Worm (Caenorhabditis elegans) whole organism, young adult: ENCODE data around the gene fbxc-23.

ENCODE experiments used
- C06A6.2 ChIP-seq: fragments of 200-800 bp; sonication (Bioruptor generic); conservative IDR thresholded peaks from 2 replicates; pipeline ENCODE4 v1.3.6; 2022; ENCODE audit warnings: missing genetic modification characterization, missing compliant biosample characterization
- F10E7.11 ChIP-seq: sonication (generic microtip); optimal IDR thresholded peaks from 2 replicates; lab custom pipeline; 2017; ENCODE audit warnings: mild to moderate bottlenecking, missing genetic modification characterization, moderate library complexity, missing compliant biosample characterization
- F22D6.2 ChIP-seq: sonication (generic microtip); optimal IDR thresholded peaks from 2 replicates; lab custom pipeline; 2016; ENCODE audit warnings: mild to moderate bottlenecking, missing genetic modification characterization, missing compliant biosample characterization
- F49E8.2 ChIP-seq: sonication (generic microtip); optimal IDR thresholded peaks from 3 replicates; lab custom pipeline; 2017; ENCODE audit warnings: missing genetic modification characterization, mild to moderate bottlenecking, missing compliant biosample characterization, antibody characterized with exemption, moderate library complexity; ENCODE audit not compliant: insufficient read depth
- F52B5.7 ChIP-seq: sonication (generic microtip); optimal IDR thresholded peaks from 2 replicates; lab custom pipeline; 2016; ENCODE audit warnings: mild to moderate bottlenecking, missing genetic modification characterization, missing compliant biosample characterization
- F57A8.1 ChIP-seq: fragments of 200-800 bp; sonication (Bioruptor generic); optimal IDR thresholded peaks from 2 replicates; lab custom pipeline; 2018; ENCODE audit warnings: mild to moderate bottlenecking, missing genetic modification characterization, moderate library complexity, missing compliant biosample characterization
- F57C9.4 ChIP-seq: sonication (generic microtip); optimal IDR thresholded peaks from 2 replicates; lab custom pipeline; 2017; ENCODE audit warnings: mild to moderate bottlenecking, missing genetic modification characterization, missing compliant biosample characterization
- K11D2.4 ChIP-seq: fragments of 200-800 bp; sonication (Bioruptor generic); IDR thresholded peaks from 2 replicates; pipeline ENCODE4 v1.3.6; 2022; ENCODE audit warnings: missing genetic modification reagents, missing genetic modification characterization, missing compliant biosample characterization
- T07F8.4 ChIP-seq: sonication (generic microtip); optimal IDR thresholded peaks from 2 replicates; lab custom pipeline; 2016; ENCODE audit warnings: mild to moderate bottlenecking, missing genetic modification characterization, moderate library complexity, missing compliant biosample characterization
- Y53F4B.3 ChIP-seq: fragments of 200-800 bp; sonication (Bioruptor generic); IDR thresholded peaks from 2 replicates; pipeline ENCODE4 v1.3.6; 2022; ENCODE audit warnings: missing genetic modification reagents, missing genetic modification characterization, missing compliant biosample characterization
- Y53G8AR.9 ChIP-seq: fragments of 200-800 bp; sonication (Bioruptor generic); conservative IDR thresholded peaks from 2 replicates; pipeline ENCODE4 v1.3.6; 2022; ENCODE audit warnings: missing genetic modification reagents, missing genetic modification characterization, missing compliant biosample characterization
- ZK185.1 ChIP-seq: sonication (generic microtip); optimal IDR thresholded peaks from 2 replicates; lab custom pipeline; 2016; ENCODE audit warnings: mild to moderate bottlenecking, missing genetic modification characterization, missing compliant biosample characterization; ENCODE audit not compliant: poor library complexity, severe bottlenecking
- ama-1 ChIP-seq, 3 experiments: fragments of 150-350 bp in 1 of 3; sonication (generic microtip) in 2 of 3; optimal IDR thresholded peaks; 2 replicates each; lab custom pipeline; 2014 to 2018; ENCODE audit warnings: missing biosample characterization in 2 of 3, missing genetic modification characterization in 2 of 3, missing genetic modification reagents in 2 of 3
- aptf-2 ChIP-seq: fragments of 200-800 bp; sonication (Bioruptor generic); conservative IDR thresholded peaks from 2 replicates; pipeline ENCODE4 v1.3.6; 2022; ENCODE audit warnings: missing genetic modification reagents, missing genetic modification characterization, missing compliant biosample characterization
- cebp-1 ChIP-seq, 2 experiments: fragments of 200-800 bp in 1 of 2; sonication (Bioruptor generic) in 1 of 2; sonication (generic microtip) in 1 of 2; IDR thresholded peaks in 1 of 2; optimal IDR thresholded peaks in 1 of 2; 2 replicates each; pipeline versions ENCODE4 v1.3.6 to Lab custom; 2017 to 2022; ENCODE audit warnings: missing compliant biosample characterization in 2 of 2, missing genetic modification characterization in 2 of 2, mild to moderate bottlenecking in 1 of 2, missing genetic modification reagents in 1 of 2, moderate library complexity in 1 of 2
- ceh-100 ChIP-seq: fragments of 200-800 bp; sonication (Bioruptor generic); IDR thresholded peaks from 2 replicates; pipeline ENCODE4 v1.3.6; 2022; ENCODE audit warnings: missing genetic modification reagents, missing genetic modification characterization, missing compliant biosample characterization
- ceh-27 ChIP-seq: fragments of 200-800 bp; sonication (Bioruptor generic); optimal IDR thresholded peaks from 2 replicates; lab custom pipeline; 2018; ENCODE audit warnings: mild to moderate bottlenecking, missing genetic modification characterization, moderate library complexity, missing compliant biosample characterization
- ceh-40 ChIP-seq: fragments of 200-800 bp; sonication (Bioruptor generic); IDR thresholded peaks from 2 replicates; pipeline ENCODE4 v1.3.6; 2022; ENCODE audit warnings: missing genetic modification characterization, missing compliant biosample characterization
- dox-1 ChIP-seq: fragments of 200-800 bp; sonication (Bioruptor generic); IDR thresholded peaks from 2 replicates; pipeline ENCODE4 v1.3.6; 2022; ENCODE audit warnings: missing genetic modification reagents, missing genetic modification characterization, missing compliant biosample characterization
- egl-44 ChIP-seq: fragments of 200-800 bp; sonication (Bioruptor generic); IDR thresholded peaks from 2 replicates; pipeline ENCODE4 v1.3.6; 2022; ENCODE audit warnings: missing genetic modification reagents, missing genetic modification characterization, missing compliant biosample characterization
- ekl-4 ChIP-seq: fragments of 200-800 bp; sonication (Bioruptor generic); IDR thresholded peaks from 2 replicates; pipeline ENCODE4 v1.3.6; 2022; ENCODE audit warnings: missing genetic modification reagents, missing genetic modification characterization, missing compliant biosample characterization
- hlh-12 ChIP-seq: sonication (generic microtip); optimal IDR thresholded peaks from 2 replicates; lab custom pipeline; 2016; ENCODE audit warnings: missing genetic modification characterization, missing compliant biosample characterization
- hmg-1.2 ChIP-seq: fragments of 200-800 bp; sonication (Bioruptor generic); IDR thresholded peaks from 2 replicates; pipeline ENCODE4 v1.3.6; 2022; ENCODE audit warnings: missing genetic modification reagents, missing genetic modification characterization, missing compliant biosample characterization
- lin-40 ChIP-seq: sonication (generic microtip); optimal IDR thresholded peaks from 2 replicates; lab custom pipeline; 2016; ENCODE audit warnings: missing genetic modification characterization, mild to moderate bottlenecking, missing compliant biosample characterization, missing genotype, missing genetic modification reagents
- lin-54 ChIP-seq: fragments of 200-800 bp; sonication (Bioruptor generic); optimal IDR thresholded peaks from 2 replicates; lab custom pipeline; 2018; ENCODE audit warnings: mild to moderate bottlenecking, missing genetic modification characterization, missing compliant biosample characterization
- madf-3 ChIP-seq: fragments of 200-800 bp; sonication (Bioruptor generic); IDR thresholded peaks from 2 replicates; pipeline ENCODE4 v1.3.6; 2022; ENCODE audit warnings: missing genetic modification reagents, missing genetic modification characterization, missing compliant biosample characterization
- mel-28 ChIP-seq: sonication (generic microtip); optimal IDR thresholded peaks from 2 replicates; lab custom pipeline; 2016; ENCODE audit warnings: borderline replicate concordance, mild to moderate bottlenecking, missing genetic modification characterization, missing compliant biosample characterization
- mxl-1 ChIP-seq: sonication (generic microtip); optimal IDR thresholded peaks from 2 replicates; lab custom pipeline; 2016; ENCODE audit warnings: missing genetic modification characterization, missing compliant biosample characterization
- nhr-120 ChIP-seq: fragments of 200-800 bp; sonication (Bioruptor generic); IDR thresholded peaks from 2 replicates; pipeline ENCODE4 v1.3.6; 2022; ENCODE audit warnings: missing genetic modification characterization, missing compliant biosample characterization
- nhr-27 ChIP-seq: fragments of 200-800 bp; sonication (Bioruptor generic); optimal IDR thresholded peaks from 2 replicates; lab custom pipeline; 2018; ENCODE audit warnings: mild to moderate bottlenecking, missing genetic modification characterization, moderate library complexity, missing compliant biosample characterization
- nhr-80 ChIP-seq: sonication (generic microtip); optimal IDR thresholded peaks from 2 replicates; lab custom pipeline; 2016; ENCODE audit warnings: missing genetic modification characterization, missing compliant biosample characterization
- pha-4 ChIP-seq: fragments of 150-350 bp; sonication (generic microtip); optimal IDR thresholded peaks from 2 replicates; lab custom pipeline; 2014; ENCODE audit warnings: missing biosample characterization, missing genetic modification reagents, missing genetic modification characterization
- rcor-1 ChIP-seq: fragments of 200-800 bp; sonication (Bioruptor generic); IDR thresholded peaks from 2 replicates; pipeline ENCODE4 v1.3.6; 2022; ENCODE audit warnings: missing genetic modification reagents, missing genetic modification characterization, missing compliant biosample characterization
- rpc-1 ChIP-seq, 2 experiments: fragments of 150-350 bp in 1 of 2; sonication (generic microtip) in 1 of 2; optimal IDR thresholded peaks; 2 replicates each; lab custom pipeline; 2014 to 2018; ENCODE audit warnings: missing biosample characterization in 1 of 2, missing genetic modification characterization in 1 of 2, missing genetic modification reagents in 1 of 2, missing genotype in 1 of 2
- sea-2 ChIP-seq: fragments of 200-800 bp; sonication (Bioruptor generic); IDR thresholded peaks from 2 replicates; pipeline ENCODE4 v1.3.6; 2022; ENCODE audit warnings: missing genetic modification characterization, missing compliant biosample characterization
- snpc-1.1 ChIP-seq: sonication (generic microtip); optimal IDR thresholded peaks from 2 replicates; lab custom pipeline; 2017; ENCODE audit warnings: missing genetic modification characterization, mild to moderate bottlenecking, missing compliant biosample characterization, antibody characterized with exemption, moderate library complexity, missing genotype, missing genetic modification reagents; ENCODE audit not compliant: insufficient read depth
- snpc-1.3 ChIP-seq: sonication (generic microtip); optimal IDR thresholded peaks from 2 replicates; lab custom pipeline; 2017; ENCODE audit warnings: missing genetic modification characterization, mild to moderate bottlenecking, missing compliant biosample characterization, antibody characterized with exemption, moderate library complexity, missing genotype, missing genetic modification reagents; ENCODE audit not compliant: insufficient read depth
- tbp1 ChIP-seq: fragments of 200-800 bp; sonication (Bioruptor generic); optimal IDR thresholded peaks from 2 replicates; lab custom pipeline; 2018; ENCODE audit warnings: mild to moderate bottlenecking, missing genetic modification characterization, missing compliant biosample characterization
- unc-130 ChIP-seq: sonication (generic microtip); optimal IDR thresholded peaks from 2 replicates; lab custom pipeline; 2016; ENCODE audit warnings: missing genetic modification reagents, missing genetic modification characterization, missing compliant biosample characterization
- ztf-22 ChIP-seq: fragments of 200-800 bp; sonication (Bioruptor generic); optimal IDR thresholded peaks from 2 replicates; lab custom pipeline; 2018; ENCODE audit warnings: mild to moderate bottlenecking, missing genetic modification characterization, moderate library complexity, missing compliant biosample characterization
- ztf-28 ChIP-seq: fragments of 200-800 bp; sonication (Bioruptor generic); IDR thresholded peaks from 2 replicates; pipeline ENCODE4 v1.3.6; 2022; ENCODE audit warnings: missing genetic modification reagents, missing genetic modification characterization, missing compliant biosample characterization
- ztf-6 ChIP-seq: fragments of 200-800 bp; sonication (Bioruptor generic); IDR thresholded peaks from 2 replicates; pipeline ENCODE4 v1.3.6; 2022; ENCODE audit warnings: missing genetic modification reagents, missing genetic modification characterization, missing compliant biosample characterization

fbxc-23 gene

DNA sequence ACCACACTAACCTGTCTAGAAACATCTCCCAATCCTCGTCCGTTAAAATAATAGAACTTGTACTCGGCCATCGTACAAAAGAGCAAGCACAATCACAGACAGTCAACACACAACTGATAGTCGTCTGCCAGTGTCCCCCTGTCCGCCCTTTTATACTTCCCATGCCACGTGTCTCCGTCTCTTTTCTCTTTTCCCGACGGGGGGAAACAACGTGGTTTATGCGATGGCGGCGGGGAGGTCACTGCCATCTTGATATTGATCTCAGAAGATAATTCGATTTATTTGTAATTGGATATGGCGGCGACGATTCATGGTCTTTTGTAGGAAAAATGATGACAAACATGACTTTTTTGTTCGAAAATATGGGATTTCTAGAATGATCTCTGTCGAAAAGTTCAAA is 13.3 kb upstream of the fbxc-23 start, which contains the start of gene gst-20 (continued):
- TF ChIP-seq ztf-22 (GFP tag; lab: Kevin White, UChicago) (no peak), aptf-2 (no peak), ceh-27 (GFP tag; lab: Kevin White, UChicago) (no peak), ztf-28 (GFP tag; lab: Robert Waterston, UW) (no peak), lin-54 (GFP tag; lab: Kevin White, UChicago) (no peak), pha-4 (tag; lab: Kevin White, UChicago) (no peak), ztf-6 (GFP tag; lab: Robert Waterston, UW) (no peak), lin-40 (peak; percentile 20), ZK185.1 (no peak), F49E8.2 (no peak), egl-44 (GFP tag; lab: Robert Waterston, UW) (no peak), unc-130 (GFP tag; lab: Kevin White, UChicago) (no peak), F57A8.1 (no peak), Y53F4B.3 (GFP tag; lab: Robert Waterston, UW) (no peak), hmg-1.2 (GFP tag; lab: Robert Waterston, UW) (no peak), sea-2 (GFP tag; lab: Robert Waterston, UW) (no peak), snpc-1.1 (tag; lab: Kevin White, UChicago) (no peak), F52B5.7 (tag; lab: Kevin White, UChicago) (no peak), rpc-1 (optimal IDR thresholded peaks at IDR 0.05; lab: Kevin White, UChicago) (no peak), rpc-1 (tag; optimal IDR thresholded peaks at IDR 0.05; lab: Kevin White, UChicago) (no peak), madf-3 (GFP tag; lab: Robert Waterston, UW) (no peak), mxl-1 (no peak), nhr-80 (tag; lab: Kevin White, UChicago) (peak; percentile 71), F22D6.2 (tag; lab: Kevin White, UChicago) (no peak), F57C9.4 (tag; lab: Kevin White, UChicago) (no peak), hlh-12 (tag; lab: Kevin White, UChicago) (no peak), ekl-4 (GFP tag; lab: Robert Waterston, UW) (no peak), rcor-1 (GFP tag; lab: Robert Waterston, UW) (no peak), K11D2.4 (GFP tag; lab: Robert Waterston, UW) (no peak), C06A6.2 (GFP tag; lab: Robert Waterston, UW) (no peak), ceh-100 (GFP tag; lab: Robert Waterston, UW) (no peak), dox-1 (GFP tag; lab: Robert Waterston, UW) (0 out of 2 replicates have a peak, but pooled peaks have one; percentile 34), ama-1 (optimal IDR thresholded peaks at IDR 0.05; lab: Kevin White, UChicago) (no peak), ama-1 (GFP tag; optimal IDR thresholded peaks at IDR 0.05; lab: Kevin White, UChicago) (no peak), ceh-40 (GFP tag; lab: Robert Waterston, UW) (no peak), cebp-1 (GFP tag; IDR thresholded peaks at IDR 0.05; lab: Robert Waterston, UW) (no peak), cebp-1 (tag; optimal IDR thresholded peaks at IDR 0.05; lab: Kevin White, UChicago) (peak; percentile 29), Y53G8AR.9 (GFP tag; lab: Robert Waterston, UW) (no peak), nhr-27 (tag; lab: Kevin White, UChicago) (no peak), T07F8.4 (tag; lab: Kevin White, UChicago) (no peak), F10E7.11 (tag; lab: Kevin White, UChicago) (no peak), tbp1 (GFP tag; lab: Kevin White, UChicago) (peak; percentile 50), mel-28 (no peak), nhr-120 (GFP tag; lab: Robert Waterston, UW) (no peak), snpc-1.3 (tag; lab: Kevin White, UChicago) (no peak)
